Worm (Caenorhabditis elegans) whole organism, early embryonic: ENCODE measurements around the gene ubxn-4.

Experiments used
- aly-1 ChIP-seq: sonication (generic microtip); optimal IDR thresholded peaks from 2 replicates; lab custom pipeline; 2016; ENCODE audit warnings: missing genetic modification characterization, missing compliant biosample characterization
- ama-1 ChIP-seq: fragments of 150-350 bp; optimal IDR thresholded peaks from 2 replicates; lab custom pipeline; 2014
- ceh-13 ChIP-seq: fragments of 200-800 bp; sonication (Bioruptor generic); optimal IDR thresholded peaks from 2 replicates; lab custom pipeline; 2018; ENCODE audit warnings: mild to moderate bottlenecking, missing genetic modification characterization, missing compliant biosample characterization
- ets-7 ChIP-seq: sonication (generic microtip); optimal IDR thresholded peaks from 2 replicates; lab custom pipeline; 2016; ENCODE audit warnings: missing genotype, missing genetic modification characterization, missing compliant biosample characterization
- flt-1 ChIP-seq: fragments of 200-800 bp; sonication (Bioruptor generic); IDR thresholded peaks from 2 replicates; pipeline ENCODE4 v1.3.6; 2022; ENCODE audit warnings: missing genetic modification characterization, missing compliant biosample characterization
- hnd-1 ChIP-seq: sonication (generic microtip); optimal IDR thresholded peaks from 2 replicates; lab custom pipeline; 2016; ENCODE audit warnings: missing genetic modification characterization, missing compliant biosample characterization
- scrt-1 ChIP-seq: fragments of 200-800 bp; sonication (Bioruptor generic); IDR thresholded peaks from 2 replicates; pipeline ENCODE4 v1.3.6; 2022; ENCODE audit warnings: missing genetic modification characterization, missing compliant biosample characterization
- sea-1 ChIP-seq: fragments of 200-800 bp; sonication (Bioruptor generic); conservative IDR thresholded peaks from 2 replicates; pipeline ENCODE4 v1.3.6; 2022; ENCODE audit warnings: missing genetic modification characterization, missing compliant biosample characterization

ce11 chrIII:8439312-8439711, 34.0 kb upstream of the ubxn-4 start, which contains the start of gene pqn-96:
- TF ChIP-seq ama-1 (lab: Kevin White, UChicago) (no peak), ets-7 (tag; lab: Kevin White, UChicago) (no peak), ceh-13 (GFP tag; lab: Kevin White, UChicago) (no peak), scrt-1 (GFP tag; lab: Robert Waterston, UW) (no peak), sea-1 (GFP tag; lab: Robert Waterston, UW) (no peak), aly-1 (tag; lab: Kevin White, UChicago) (no peak), flt-1 (GFP tag; lab: Robert Waterston, UW) (no peak), hnd-1 (tag; lab: Kevin White, UChicago) (no peak)
